Fruit fly (Drosophila melanogaster) whole organism, embryonic: ENCODE measurements around the gene CG15894.
A peak's percentile ranks its signal among the peaks of the same experiment; 100 is the strongest.

Source experiments
- CG10147 ChIP-seq: fragments of 200-800 bp; sonication (Bioruptor generic); optimal IDR thresholded peaks from 2 replicates; lab custom pipeline; 2019; ENCODE audit warnings: missing biosample characterization, mild to moderate bottlenecking, missing genetic modification characterization, moderate library complexity
- CG12219 ChIP-seq: fragments of 200-800 bp; sonication (Bioruptor generic); optimal IDR thresholded peaks from 3 replicates; lab custom pipeline; 2018; ENCODE audit warnings: missing biosample characterization, mild to moderate bottlenecking, missing genetic modification characterization
- CG12659 ChIP-seq: fragments of 200-800 bp; sonication (Bioruptor generic); optimal IDR thresholded peaks from 3 replicates; lab custom pipeline; 2017; ENCODE audit warnings: mild to moderate bottlenecking, missing biosample characterization, missing genetic modification reagents, missing genetic modification characterization
- CG12769 ChIP-seq: fragments of 200-800 bp; sonication (Bioruptor generic); optimal IDR thresholded peaks from 2 replicates; lab custom pipeline; 2019; ENCODE audit warnings: missing biosample characterization, mild to moderate bottlenecking, missing genetic modification characterization, moderate library complexity
- CG14667 ChIP-seq: fragments of 200-800 bp; sonication (Bioruptor generic); IDR thresholded peaks from 2 replicates; pipeline ENCODE4 v1.3.6; 2022; ENCODE audit warnings: missing biosample characterization, missing genetic modification characterization
- CG14710 ChIP-seq: fragments of 200-800 bp; sonication (Bioruptor generic); optimal IDR thresholded peaks from 3 replicates; lab custom pipeline; 2019; ENCODE audit warnings: missing biosample characterization, mild to moderate bottlenecking, missing genetic modification characterization, moderate library complexity
- CG1529 ChIP-seq: fragments of 200-800 bp; sonication (Bioruptor generic); optimal IDR thresholded peaks from 3 replicates; lab custom pipeline; 2018; ENCODE audit warnings: missing biosample characterization, missing genetic modification characterization
- CG15514 ChIP-seq: fragments of 200-800 bp; sonication (Bioruptor generic); optimal IDR thresholded peaks from 3 replicates; lab custom pipeline; 2017; ENCODE audit warnings: missing biosample characterization, missing genetic modification characterization, mild to moderate bottlenecking, moderate library complexity, missing genetic modification reagents
- CG15696 ChIP-seq: fragments of 200-800 bp; sonication (Bioruptor generic); optimal IDR thresholded peaks from 2 replicates; lab custom pipeline; 2019; ENCODE audit warnings: missing biosample characterization, mild to moderate bottlenecking, missing genetic modification characterization, moderate library complexity
- CG1603 ChIP-seq: fragments of 200-800 bp; sonication (Bioruptor generic); optimal IDR thresholded peaks from 2 replicates; lab custom pipeline; 2019; ENCODE audit warnings: missing biosample characterization, mild to moderate bottlenecking, missing genetic modification characterization, moderate library complexity
- CG18011 ChIP-seq: fragments of 200-800 bp; sonication (Bioruptor generic); optimal IDR thresholded peaks from 2 replicates; lab custom pipeline; 2017; ENCODE audit warnings: missing biosample characterization, missing genetic modification characterization, mild to moderate bottlenecking, moderate library complexity, missing genotype
- CG32767 ChIP-seq: fragments of 200-800 bp; sonication (Bioruptor generic); IDR thresholded peaks from 2 replicates; pipeline ENCODE4 v1.3.6; 2022; ENCODE audit warnings: missing biosample characterization, missing genetic modification characterization
- CG32772 ChIP-seq: fragments of 200-800 bp; sonication (Bioruptor generic); IDR thresholded peaks from 2 replicates; pipeline ENCODE4 v1.3.6; 2022; ENCODE audit warnings: missing biosample characterization, missing genetic modification characterization
- CG3847 ChIP-seq: fragments of 200-800 bp; sonication (Bioruptor generic); IDR thresholded peaks from 2 replicates; pipeline ENCODE4 v1.3.6; 2022; ENCODE audit warnings: missing biosample characterization, missing genetic modification characterization
- CG4617 ChIP-seq: fragments of 200-800 bp; sonication (Bioruptor generic); optimal IDR thresholded peaks from 3 replicates; lab custom pipeline; 2016; ENCODE audit warnings: missing biosample characterization, missing genetic modification characterization, borderline replicate concordance
- CG7963 ChIP-seq: fragments of 200-800 bp; sonication (Bioruptor generic); IDR thresholded peaks from 3 replicates; pipeline ENCODE4 v1.3.6; 2022; ENCODE audit warnings: missing biosample characterization, missing genetic modification characterization; ENCODE audit not compliant: partially characterized antibody
- CG8924 ChIP-seq: fragments of 200-800 bp; optimal IDR thresholded peaks from 3 replicates; lab custom pipeline; 2019; ENCODE audit warnings: missing biosample characterization, mild to moderate bottlenecking, missing genetic modification characterization, moderate library complexity
- CoRest ChIP-seq: fragments of 200-800 bp; sonication (Bioruptor generic); optimal IDR thresholded peaks from 3 replicates; lab custom pipeline; 2018; ENCODE audit warnings: missing biosample characterization, mild to moderate bottlenecking, missing genetic modification characterization, moderate library complexity
- Dp ChIP-seq: fragments of 200-800 bp; sonication (Bioruptor generic); optimal IDR thresholded peaks from 2 replicates; lab custom pipeline; 2018; ENCODE audit warnings: missing biosample characterization, mild to moderate bottlenecking, missing genetic modification characterization, moderate library complexity
- Dref ChIP-seq: fragments of 200-800 bp; sonication (Bioruptor generic); IDR thresholded peaks from 2 replicates; pipeline ENCODE4 v1.3.6; 2022; ENCODE audit warnings: missing biosample characterization, missing genetic modification characterization
- Elba2 ChIP-seq: fragments of 200-800 bp; sonication (Bioruptor generic); optimal IDR thresholded peaks from 3 replicates; lab custom pipeline; 2016; ENCODE audit warnings: missing biosample characterization, missing genetic modification characterization
- Ets97D ChIP-seq: fragments of 200-800 bp; sonication (Bioruptor generic); optimal IDR thresholded peaks from 3 replicates; lab custom pipeline; 2016; ENCODE audit warnings: missing biosample characterization, missing genetic modification characterization
- Fer1 ChIP-seq: fragments of 200-800 bp; sonication (Bioruptor generic); optimal IDR thresholded peaks from 2 replicates; lab custom pipeline; 2017; ENCODE audit warnings: missing biosample characterization, mild to moderate bottlenecking, missing genetic modification characterization
- Hr3 ChIP-seq: fragments of 200-800 bp; sonication (Bioruptor generic); optimal IDR thresholded peaks from 3 replicates; lab custom pipeline; 2016; ENCODE audit warnings: missing biosample characterization, missing genetic modification characterization
- Lim3 ChIP-seq: fragments of 200-800 bp; sonication (Bioruptor generic); IDR thresholded peaks from 2 replicates; pipeline ENCODE4 v1.3.6; 2022; ENCODE audit warnings: missing biosample characterization, missing genetic modification characterization
- Max ChIP-seq: fragments of 200-800 bp; sonication (Bioruptor generic); optimal IDR thresholded peaks from 2 replicates; lab custom pipeline; 2016; ENCODE audit warnings: missing biosample characterization, mild to moderate bottlenecking, missing genetic modification characterization
- Opbp ChIP-seq: fragments of 200-800 bp; sonication (Bioruptor generic); IDR thresholded peaks from 3 replicates; pipeline ENCODE4 v1.3.6; 2022; ENCODE audit warnings: missing biosample characterization, missing genetic modification characterization; ENCODE audit not compliant: partially characterized antibody
- Pdp1 ChIP-seq, 2 experiments: fragments of 200-800 bp; sonication (Bioruptor generic); optimal IDR thresholded peaks; 3 replicates each; lab custom pipeline; 2016; ENCODE audit warnings: missing biosample characterization in 2 of 2, missing genetic modification characterization in 2 of 2, mild to moderate bottlenecking in 1 of 2, moderate library complexity in 1 of 2
- Sry-β ChIP-seq: fragments of 200-800 bp; sonication (Bioruptor generic); optimal IDR thresholded peaks from 2 replicates; lab custom pipeline; 2018; ENCODE audit warnings: missing biosample characterization, mild to moderate bottlenecking, missing genetic modification characterization, moderate library complexity
- Sry-δ ChIP-seq: fragments of 200-800 bp; sonication (Bioruptor generic); optimal IDR thresholded peaks from 2 replicates; lab custom pipeline; 2016; ENCODE audit warnings: missing biosample characterization, missing genetic modification characterization
- Tbp ChIP-seq: fragments of >200 bp; optimal IDR thresholded peaks from 2 replicates; lab custom pipeline; 2018; ENCODE audit warnings: missing biosample characterization, missing genetic modification characterization
- bigmax ChIP-seq: fragments of 200-800 bp; sonication (Bioruptor generic); optimal IDR thresholded peaks from 2 replicates; lab custom pipeline; 2018; ENCODE audit warnings: missing biosample characterization, mild to moderate bottlenecking, missing genetic modification characterization
- bowl ChIP-seq: fragments of 200-800 bp; sonication (Bioruptor generic); IDR thresholded peaks from 2 replicates; pipeline ENCODE4 v1.3.6; 2022; ENCODE audit warnings: missing biosample characterization, missing genetic modification characterization
- bsh ChIP-seq, 2 experiments: fragments of 200-800 bp; sonication (Bioruptor generic); optimal IDR thresholded peaks; 2 replicates each; lab custom pipeline; 2017 to 2018; ENCODE audit warnings: mild to moderate bottlenecking in 2 of 2, missing biosample characterization in 2 of 2, missing genetic modification characterization in 2 of 2, moderate library complexity in 1 of 2
- cas ChIP-seq: fragments of 200-800 bp; sonication (Bioruptor generic); IDR thresholded peaks from 2 replicates; pipeline ENCODE4 v1.3.6; 2022; ENCODE audit warnings: missing biosample characterization, missing genetic modification characterization
- chinmo ChIP-seq: fragments of 200-800 bp; sonication (Bioruptor generic); IDR thresholded peaks from 4 replicates; pipeline ENCODE4 v1.3.6; 2022; ENCODE audit warnings: missing biosample characterization, missing genetic modification characterization; ENCODE audit not compliant: partially characterized antibody
- dm ChIP-seq: fragments of 200-800 bp; sonication (Bioruptor generic); optimal IDR thresholded peaks from 3 replicates; lab custom pipeline; 2016; ENCODE audit warnings: missing biosample characterization, missing genetic modification characterization
- hkb ChIP-seq, 2 experiments: fragments of 200-800 bp in 1 of 2; fragments of >200 bp in 1 of 2; sonication (Bioruptor generic) in 1 of 2; IDR thresholded peaks in 1 of 2; optimal IDR thresholded peaks in 1 of 2; 2 replicates each; pipeline versions ENCODE4 v1.3.6 to Lab custom; 2017 to 2022; ENCODE audit warnings: missing biosample characterization in 1 of 2, missing genetic modification characterization in 1 of 2
- jumu ChIP-seq: fragments of 200-800 bp; sonication (Bioruptor generic); optimal IDR thresholded peaks from 3 replicates; lab custom pipeline; 2016; ENCODE audit warnings: missing biosample characterization, missing genetic modification characterization
- lov ChIP-seq, 2 experiments: fragments of 200-800 bp in 1 of 2; fragments of >200 bp in 1 of 2; sonication (Bioruptor generic) in 1 of 2; IDR thresholded peaks in 1 of 2; optimal IDR thresholded peaks in 1 of 2; 2 replicates in 1 of 2; 3 replicates in 1 of 2; pipeline versions ENCODE4 v1.3.6 to Lab custom; 2017 to 2022; ENCODE audit warnings: missing biosample characterization in 1 of 2, missing genetic modification characterization in 1 of 2
- mld ChIP-seq: fragments of 200-800 bp; sonication (Bioruptor generic); IDR thresholded peaks from 3 replicates; pipeline ENCODE4 v1.3.6; 2022; ENCODE audit warnings: missing biosample characterization, missing genetic modification characterization; ENCODE audit not compliant: partially characterized antibody
- nerfin-1 ChIP-seq: fragments of 200-800 bp; sonication (Bioruptor generic); optimal IDR thresholded peaks from 3 replicates; lab custom pipeline; 2019; ENCODE audit warnings: missing biosample characterization, mild to moderate bottlenecking, missing genetic modification characterization, moderate library complexity
- oc ChIP-seq: fragments of 200-800 bp; sonication (Bioruptor generic); optimal IDR thresholded peaks from 2 replicates; lab custom pipeline; 2018; ENCODE audit warnings: missing biosample characterization, mild to moderate bottlenecking, missing genetic modification characterization, moderate library complexity
- pita ChIP-seq: fragments of 200-800 bp; sonication (Bioruptor generic); optimal IDR thresholded peaks from 2 replicates; lab custom pipeline; 2017; ENCODE audit warnings: missing biosample characterization, mild to moderate bottlenecking, missing genetic modification characterization
- ro ChIP-seq: fragments of 200-800 bp; sonication (Bioruptor generic); IDR thresholded peaks from 2 replicates; pipeline ENCODE4 v1.3.6; 2022; ENCODE audit warnings: missing biosample characterization, missing genetic modification characterization
- stwl ChIP-seq: fragments of 200-800 bp; sonication (Bioruptor generic); optimal IDR thresholded peaks from 3 replicates; lab custom pipeline; 2018; ENCODE audit warnings: missing biosample characterization, mild to moderate bottlenecking, missing genetic modification characterization, moderate library complexity
- twi ChIP-seq: fragments of 200-800 bp; optimal IDR thresholded peaks from 2 replicates; lab custom pipeline; 2019; ENCODE audit warnings: missing biosample characterization, mild to moderate bottlenecking, missing genetic modification characterization, moderate library complexity

CG15894 gene

DNA sequence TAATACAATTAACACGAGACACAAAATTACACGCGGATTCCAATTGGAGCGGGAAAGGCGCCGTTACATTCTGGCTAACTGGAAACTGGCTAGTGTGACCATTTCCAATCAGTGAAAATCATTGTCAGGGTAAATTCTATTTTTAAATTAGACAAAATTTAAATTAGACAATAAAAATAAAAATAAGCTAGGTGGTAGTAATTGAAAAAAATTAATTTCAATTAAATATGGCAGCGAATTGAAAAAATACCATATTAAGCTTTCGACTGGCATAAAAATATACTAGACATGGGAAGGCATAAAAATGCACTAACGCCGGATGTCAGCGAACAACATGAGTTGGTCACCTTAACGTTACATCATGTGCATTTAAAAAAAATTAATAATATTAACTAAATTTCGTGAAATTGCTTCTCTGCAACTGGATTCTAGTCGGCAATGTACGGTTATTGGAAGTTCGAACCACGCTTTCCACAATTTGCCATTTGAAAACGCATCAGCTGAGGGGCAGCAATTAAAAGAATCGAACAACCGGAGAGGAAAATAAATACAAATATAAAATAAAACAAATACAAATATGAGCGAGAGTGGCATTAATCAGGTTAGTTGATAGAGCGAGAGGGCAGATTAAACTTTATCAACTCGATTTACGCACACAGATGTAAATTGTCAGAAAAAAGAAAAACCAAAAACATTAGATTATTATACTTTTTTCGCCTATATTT is 56.8 kb downstream of the CG15894 start, which contains the start of the genes swa and Marf:
Gene swa (minus strand): TSS at position 77 of the 725 bp plus-strand sequence.
Gene Marf (plus strand): TSS at position 318 of the 725 bp plus-strand sequence.
- TF ChIP-seq Lim3 (GFP tag; lab: Robert Waterston, UW) (no peak), CG15514 (GFP tag; lab: Kevin White, UChicago) (peak; percentile 21), Fer1 (no peak), CG12659 (peak; percentile 24), dm (GFP tag; lab: Kevin White, UChicago) (no peak), CG1529 (no peak), CG32772 (GFP tag; lab: Robert Waterston, UW) (no peak), Sry-β (no peak), ro (GFP tag; lab: Robert Waterston, UW) (no peak), CG15696 (no peak), Dref (GFP tag; lab: Robert Waterston, UW) (0 out of 2 replicates have a peak, but pooled peaks have one; percentile 34), cas (no peak), CG12769 (tag; lab: Kevin White, UChicago) (no peak), bsh (GFP tag; optimal IDR thresholded peaks at IDR 0.05; lab: Kevin White, UChicago) (no peak), stwl (peak; percentile 97), mld (GFP tag; lab: Robert Waterston, UW) (no peak), oc (no peak), Hr3 (GFP tag; lab: Kevin White, UChicago) (no peak), CG14710 (tag; lab: Kevin White, UChicago) (peak; percentile 94), Tbp (GFP tag; lab: Kevin White, UChicago) (no peak), twi (tag; lab: Kevin White, UChicago) (no peak), bowl (GFP tag; lab: Robert Waterston, UW) (no peak), CG32767 (GFP tag; lab: Robert Waterston, UW) (no peak), Ets97D (GFP tag; lab: Kevin White, UChicago) (peak; percentile 6), CoRest (peak; percentile 40), CG3847 (GFP tag; lab: Robert Waterston, UW) (peak; percentile 34; the same call in 1 of the 2 replicates), Dp (GFP tag; lab: Kevin White, UChicago) (peak; percentile 57), pita (GFP tag; lab: Kevin White, UChicago) (no peak), CG1603 (tag; lab: Kevin White, UChicago) (no peak), CG12219 (no peak), CG18011 (GFP tag; lab: Kevin White, UChicago) (peak; percentile 56), nerfin-1 (tag; lab: Kevin White, UChicago) (no peak), Sry-δ (GFP tag; lab: Kevin White, UChicago) (no peak), lov (optimal IDR thresholded peaks at IDR 0.05; lab: Kevin White, UChicago) (no peak), lov (GFP tag; IDR thresholded peaks at IDR 0.05; lab: Robert Waterston, UW) (no peak), chinmo (no peak), jumu (GFP tag; lab: Kevin White, UChicago) (no peak), CG7963 (GFP tag; lab: Robert Waterston, UW) (no peak), bigmax (GFP tag; lab: Kevin White, UChicago) (no peak), CG10147 (GFP tag; lab: Kevin White, UChicago) (no peak), Opbp (no peak), CG14667 (no peak), CG8924 (tag; lab: Kevin White, UChicago) (peak; percentile 97), hkb (optimal IDR thresholded peaks at IDR 0.05; lab: Kevin White, UChicago) (no peak), hkb (GFP tag; IDR thresholded peaks at IDR 0.05; lab: Robert Waterston, UW) (no peak), Max (GFP tag; lab: Kevin White, UChicago) (no peak), CG4617 (peak; percentile 39), Elba2 (GFP tag; lab: Kevin White, UChicago) (peak; percentile 48), Pdp1 (GFP tag; optimal IDR thresholded peaks at IDR 0.05; lab: Kevin White, UChicago) (peak in 1 of 2 experiments; percentile 95)
